Worm (Caenorhabditis elegans): Measurements from ENCODE around the gene nhr-203.

DNA sequence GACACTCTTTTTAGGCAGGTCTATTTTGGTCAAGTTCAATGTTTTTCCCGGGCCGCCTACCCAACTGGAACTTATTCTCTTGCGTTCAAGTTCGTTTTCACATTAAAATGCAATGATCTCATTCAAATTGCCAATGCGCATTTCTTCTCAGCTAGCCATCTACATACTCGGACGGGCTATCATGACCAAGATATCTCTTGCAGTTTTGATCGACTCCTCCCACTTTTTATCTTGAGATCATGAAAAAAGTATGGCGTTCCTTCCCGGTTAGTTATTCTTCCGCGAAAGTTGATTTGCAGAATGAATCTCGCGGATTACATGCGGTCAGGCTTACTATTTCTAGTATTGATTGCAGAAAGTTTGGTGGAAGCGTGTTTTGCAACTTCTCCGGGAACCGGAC lies 25.7 kb upstream of the nhr-203 start, which contains the start of gene B0554.2:
- TF ChIP-seq W03F9.2 (tag; optimal IDR thresholded peaks at IDR 0.05) (no peak), dao-5 (tag; optimal IDR thresholded peaks at IDR 0.05) (no peak), him-1 (tag; optimal IDR thresholded peaks at IDR 0.05) (no peak)

Measured in whole organism, L4/young adult.